Worm (Caenorhabditis elegans): ENCODE measurements around the gene slc-36.5.

Gene slc-36.5

DNA sequence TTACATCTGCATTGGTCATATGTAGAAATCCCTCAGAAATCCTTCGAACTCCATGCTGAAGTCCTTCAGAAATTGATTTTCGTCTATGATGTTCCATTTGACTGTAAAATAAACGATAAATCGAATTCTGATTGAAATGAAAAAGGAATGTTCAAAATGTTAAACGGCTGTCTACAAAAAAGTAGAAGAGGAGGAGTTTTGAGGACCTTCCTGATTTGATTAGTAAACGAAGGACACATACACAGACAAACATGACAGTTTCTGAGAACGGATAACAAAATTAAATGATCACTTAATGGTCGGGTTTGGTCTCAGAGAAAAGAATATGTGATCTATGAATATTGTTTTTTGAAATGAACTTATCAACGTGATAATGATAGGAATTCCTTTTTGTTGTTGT lies at the start of gene slc-36.5:
TSS of gene slc-36.5 (minus strand) at position 101 of the 400 bp plus-strand sequence.
- no peak for TF ChIP-seq sptf-1 (tag; optimal IDR thresholded peaks at IDR 0.05)
- no peak for TF ChIP-seq zip-8 (tag; optimal IDR thresholded peaks at IDR 0.05)
- no peak for TF ChIP-seq ztf-11 (tag; optimal IDR thresholded peaks at IDR 0.05)
- no peak for TF ChIP-seq ceh-43 (GFP tag; optimal IDR thresholded peaks at IDR 0.05)
- TF ChIP-seq bed-3 (GFP tag; optimal IDR thresholded peaks at IDR 0.05), result no peak
- no peak for TF ChIP-seq cnd-1 (tag; optimal IDR thresholded peaks at IDR 0.05)
- TF ChIP-seq elt-3 (tag; optimal IDR thresholded peaks at IDR 0.05), result no peak
- TF ChIP-seq unc-120 (tag; optimal IDR thresholded peaks at IDR 0.05; ENCODE audit: poor library complexity, severe bottlenecking), result no peak

DNA sequence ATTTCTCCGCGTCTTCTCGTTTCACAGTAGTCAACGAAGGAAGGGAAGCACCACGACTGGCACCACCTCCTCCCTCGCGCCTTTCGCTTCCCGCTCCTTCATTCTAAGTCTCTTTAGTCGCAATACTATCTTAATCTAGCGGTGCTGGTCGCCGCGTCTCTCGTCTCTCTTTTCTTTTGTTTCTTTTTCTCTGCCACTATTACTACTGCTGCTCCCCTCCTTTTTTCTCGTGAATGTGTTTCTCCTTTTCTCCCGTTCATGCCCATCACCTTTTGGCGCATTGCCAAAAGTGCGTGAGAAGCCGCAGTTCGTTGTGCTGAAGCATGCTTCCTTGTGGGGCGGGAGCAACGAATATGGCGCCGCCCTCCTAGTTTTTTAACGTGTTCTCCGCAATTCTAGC lies 49.6 kb upstream of the slc-36.5 start:
- no peak for TF ChIP-seq ceh-83 (GFP tag; optimal IDR thresholded peaks at IDR 0.05)
- TF ChIP-seq mls-2 (tag; optimal IDR thresholded peaks at IDR 0.05), result no peak
- no peak for TF ChIP-seq nhr-28 (tag; optimal IDR thresholded peaks at IDR 0.05)
- no peak for TF ChIP-seq unc-62 (GFP tag; optimal IDR thresholded peaks at IDR 0.05)
- TF ChIP-seq nhr-237 (tag; optimal IDR thresholded peaks at IDR 0.05), result peak; percentile 1
- no peak for TF ChIP-seq sptf-1 (tag; optimal IDR thresholded peaks at IDR 0.05)
- peak; percentile 77 for TF ChIP-seq unc-120 (tag; optimal IDR thresholded peaks at IDR 0.05; ENCODE audit: poor library complexity, severe bottlenecking)
- no peak for TF ChIP-seq flh-1 (GFP tag; optimal IDR thresholded peaks at IDR 0.05)
- TF ChIP-seq blmp-1 (tag; optimal IDR thresholded peaks at IDR 0.05), result no peak

DNA sequence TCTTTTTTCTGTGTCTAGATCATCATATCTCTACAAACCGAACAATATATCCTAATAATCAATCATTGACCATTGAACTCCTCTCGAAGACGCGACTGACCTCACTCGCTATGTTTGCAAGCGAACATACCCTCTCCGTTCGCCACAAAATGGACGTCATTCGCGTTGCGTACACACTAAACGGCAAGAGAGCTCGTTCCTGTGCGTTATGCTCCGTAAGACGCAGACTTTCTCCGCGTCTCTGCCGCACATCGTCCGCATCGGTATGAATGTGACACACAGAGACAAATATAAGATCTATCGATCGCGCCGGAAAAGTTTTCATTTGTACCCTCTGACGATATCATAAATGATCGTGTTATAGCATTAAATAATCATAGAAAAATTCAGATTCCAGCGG lies 49.2 kb upstream of the slc-36.5 start:
- TF ChIP-seq mab-5 (tag; optimal IDR thresholded peaks at IDR 0.05), result no peak
- peak; percentile 57 for TF ChIP-seq pha-4 (tag; optimal IDR thresholded peaks at IDR 0.05)
- peak; percentile 27 for TF ChIP-seq unc-62 (GFP tag; optimal IDR thresholded peaks at IDR 0.05)
- no peak for TF ChIP-seq cnd-1 (tag; optimal IDR thresholded peaks at IDR 0.05)
- TF ChIP-seq nhr-2 (tag; optimal IDR thresholded peaks at IDR 0.05), result peak; percentile 76
- TF ChIP-seq ceh-39 (tag; optimal IDR thresholded peaks at IDR 0.05), result peak; percentile 62
- TF ChIP-seq M03D4.4 (tag; optimal IDR thresholded peaks at IDR 0.05), result no peak
- peak; percentile 20 for TF ChIP-seq zip-8 (tag; optimal IDR thresholded peaks at IDR 0.05)
- TF ChIP-seq lin-13 (tag; optimal IDR thresholded peaks at IDR 0.05), result peak; percentile 27
- no peak for TF ChIP-seq nhr-12 (tag; optimal IDR thresholded peaks at IDR 0.05)
- TF ChIP-seq ham-2 (GFP tag; optimal IDR thresholded peaks at IDR 0.05), result peak; percentile 65

DNA sequence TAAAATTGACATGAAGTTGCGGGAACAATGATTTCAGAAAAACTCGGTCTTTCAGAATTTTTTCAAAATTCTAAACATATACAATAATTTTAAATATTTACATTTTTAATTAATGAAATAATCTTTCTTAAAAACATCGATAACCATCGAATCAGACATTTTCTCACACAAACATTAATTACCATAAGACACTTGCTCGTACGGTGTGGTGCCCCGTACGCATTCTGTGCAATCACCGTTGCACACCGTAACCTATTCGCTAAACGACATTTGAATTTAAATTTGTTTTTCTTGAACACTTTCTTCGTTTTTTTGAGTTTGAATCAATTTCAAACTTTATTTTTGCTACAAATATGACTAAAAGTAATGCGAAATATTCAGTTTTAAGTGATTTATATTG lies 46.9 kb upstream of the slc-36.5 start:
- TF ChIP-seq mls-2 (tag; optimal IDR thresholded peaks at IDR 0.05) (no peak), snpc-4 (tag; optimal IDR thresholded peaks at IDR 0.05) (no peak), mab-5 (tag; optimal IDR thresholded peaks at IDR 0.05) (no peak), lsy-2 (tag; optimal IDR thresholded peaks at IDR 0.05) (peak; percentile 40)

DNA sequence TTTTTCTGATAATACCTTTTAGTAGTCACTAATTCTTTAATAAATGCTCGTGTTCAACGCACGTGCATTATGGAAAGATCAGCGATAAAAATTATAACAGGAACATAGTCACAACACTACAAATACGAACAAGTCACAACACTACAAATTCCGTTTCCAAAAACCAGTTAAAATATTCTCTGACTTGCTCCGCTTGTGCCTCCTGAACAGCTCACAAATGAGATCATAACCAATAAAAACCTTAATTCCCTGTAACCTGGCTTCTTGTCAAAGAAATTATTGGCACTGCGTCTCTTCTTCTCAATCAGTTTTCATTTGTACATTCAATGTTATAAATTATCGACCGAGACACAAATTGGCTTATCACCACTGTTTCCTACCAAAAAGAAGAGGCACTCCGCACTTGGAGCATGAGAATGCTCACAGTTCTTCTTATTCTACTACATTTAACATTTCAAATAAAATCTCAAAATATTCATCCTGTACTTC lies 42.5 kb upstream of the slc-36.5 start, which contains the start of gene B0252.1:
TSS of gene B0252.1 (plus strand) at position 318 of the 489 bp plus-strand sequence.
- no peak for TF ChIP-seq snpc-4 (tag; optimal IDR thresholded peaks at IDR 0.05)

DNA sequence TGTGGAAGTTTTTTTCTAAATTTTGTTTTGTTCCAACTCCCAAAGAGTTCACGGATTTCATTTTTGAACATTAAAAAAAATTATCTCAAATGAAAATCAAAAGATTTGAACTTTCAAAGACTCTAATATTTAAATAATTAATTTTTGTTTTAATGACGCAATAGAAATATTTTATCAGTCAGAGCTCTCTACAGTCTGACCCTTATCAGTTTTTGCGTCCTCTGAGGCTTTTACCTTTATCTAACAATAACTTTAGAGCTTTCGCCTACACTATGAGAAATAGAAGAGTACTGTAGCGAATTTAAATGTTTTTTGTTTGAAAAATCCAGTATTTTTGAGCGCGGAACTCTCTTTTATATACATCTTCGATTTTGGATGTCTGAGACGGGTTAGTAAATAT lies 42.0 kb upstream of the slc-36.5 start, which contains the start of gene B0252.5:
TSS of gene B0252.5 (minus strand) at position 17 of the 400 bp plus-strand sequence.
- no peak for TF ChIP-seq tbx-8 (GFP tag; optimal IDR thresholded peaks at IDR 0.05)
- TF ChIP-seq sem-2 (GFP tag; optimal IDR thresholded peaks at IDR 0.05), result no peak
- TF ChIP-seq nhr-237 (tag; optimal IDR thresholded peaks at IDR 0.05), result no peak
- no peak for TF ChIP-seq elt-3 (tag; optimal IDR thresholded peaks at IDR 0.05)
- TF ChIP-seq zip-8 (tag; optimal IDR thresholded peaks at IDR 0.05), result no peak
- no peak for TF ChIP-seq ztf-11 (tag; optimal IDR thresholded peaks at IDR 0.05)
- no peak for TF ChIP-seq nhr-12 (tag; optimal IDR thresholded peaks at IDR 0.05)
- no peak for TF ChIP-seq unc-62 (GFP tag; optimal IDR thresholded peaks at IDR 0.05)
- TF ChIP-seq nhr-28 (tag; optimal IDR thresholded peaks at IDR 0.05), result no peak

DNA sequence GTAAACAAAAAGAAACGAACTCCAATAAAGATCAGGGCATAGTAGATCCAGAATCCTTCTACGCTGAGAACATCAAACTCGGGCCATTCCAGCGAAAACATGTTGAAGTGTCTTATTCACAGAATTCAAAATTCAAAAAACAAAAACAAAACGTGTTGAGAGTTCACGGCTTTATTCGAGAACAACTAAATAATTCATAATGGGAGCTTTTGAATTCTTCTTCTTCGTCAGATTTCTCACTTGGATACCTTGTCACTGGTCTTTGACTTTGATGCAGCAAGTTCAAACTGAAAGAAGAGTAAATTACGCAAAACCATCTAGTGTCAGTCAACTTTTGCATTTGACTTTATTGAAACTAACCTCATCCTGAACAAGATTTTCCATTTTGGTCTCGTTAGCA lies 40.9 kb upstream of the slc-36.5 start, which contains the start of gene B0252.11:
TSS of gene B0252.11 (minus strand) at position 101 of the 400 bp plus-strand sequence.
- TF ChIP-seq unc-39 (tag; optimal IDR thresholded peaks at IDR 0.05), result no peak
- no peak for TF ChIP-seq lin-32 (GFP tag; optimal IDR thresholded peaks at IDR 0.05)
- TF ChIP-seq elt-1 (tag; optimal IDR thresholded peaks at IDR 0.05; ENCODE audit: borderline replicate concordance, insufficient read depth), result no peak
- TF ChIP-seq elt-3 (tag; optimal IDR thresholded peaks at IDR 0.05), result no peak
- no peak for TF ChIP-seq snpc-4 (tag; optimal IDR thresholded peaks at IDR 0.05)
- TF ChIP-seq ztf-11 (tag; optimal IDR thresholded peaks at IDR 0.05), result no peak
- TF ChIP-seq ceh-39 (tag; optimal IDR thresholded peaks at IDR 0.05), result no peak
- no peak for TF ChIP-seq mab-5 (tag; optimal IDR thresholded peaks at IDR 0.05)
- no peak for TF ChIP-seq unc-120 (tag; optimal IDR thresholded peaks at IDR 0.05; ENCODE audit: poor library complexity, severe bottlenecking)
- no peak for TF ChIP-seq pha-4 (tag; optimal IDR thresholded peaks at IDR 0.05)
- no peak for TF ChIP-seq blmp-1 (tag; optimal IDR thresholded peaks at IDR 0.05)
- no peak for TF ChIP-seq zip-8 (tag; optimal IDR thresholded peaks at IDR 0.05)
- no peak for TF ChIP-seq mep-1 (tag; optimal IDR thresholded peaks at IDR 0.05)
- no peak for TF ChIP-seq ceh-43 (GFP tag; optimal IDR thresholded peaks at IDR 0.05)
- no peak for TF ChIP-seq hlh-1 (tag; optimal IDR thresholded peaks at IDR 0.05)
- no peak for TF ChIP-seq lin-13 (tag; optimal IDR thresholded peaks at IDR 0.05)
